Fruit fly (Drosophila melanogaster): ENCODE measurements around the gene Cyp4d2.
A peak's percentile ranks its signal among the peaks of the same experiment; 100 is the strongest.

Cyp4d2 gene

dm6 chrX:2136831-2137452, 38.9 kb upstream of the Cyp4d2 start (continued):
- TF ChIP-seq cad (GFP tag; optimal IDR thresholded peaks at IDR 0.05) (no peak), cwo (GFP tag; optimal IDR thresholded peaks at IDR 0.05) (peak; percentile 98), Dip2 (GFP tag; IDR thresholded peaks at IDR 0.05) (peak; percentile 85), CG31441 (GFP tag; IDR thresholded peaks at IDR 0.05) (peak; percentile 79), sc (optimal IDR thresholded peaks at IDR 0.05) (no peak), sc (GFP tag; optimal IDR thresholded peaks at IDR 0.05) (peak; percentile 100), H15 (GFP tag; IDR thresholded peaks at IDR 0.05) (peak; percentile 100), ap (GFP tag; IDR thresholded peaks at IDR 0.05) (peak; percentile 100), scrt (GFP tag; optimal IDR thresholded peaks at IDR 0.05) (peak; percentile 99), Hmx (GFP tag; optimal IDR thresholded peaks at IDR 0.05) (peak; percentile 98), Hr78 (GFP tag; optimal IDR thresholded peaks at IDR 0.05) (peak in 1 of 2 experiments; percentile 95), CG17359 (tag; optimal IDR thresholded peaks at IDR 0.05) (peak; percentile 100), en (GFP tag; optimal IDR thresholded peaks at IDR 0.05) (peak; percentile 100), CG15514 (GFP tag; optimal IDR thresholded peaks at IDR 0.05) (peak; percentile 96), Lhr (GFP tag; optimal IDR thresholded peaks at IDR 0.05) (peak; percentile 99), sug (tag; optimal IDR thresholded peaks at IDR 0.05) (peak; percentile 99), CG30403 (GFP tag; optimal IDR thresholded peaks at IDR 0.05) (peak; percentile 100), Dp (GFP tag; optimal IDR thresholded peaks at IDR 0.05) (peak; percentile 38), CG34422 (GFP tag; IDR thresholded peaks at IDR 0.05) (peak; percentile 100), CoRest (tag; optimal IDR thresholded peaks at IDR 0.05) (peak; percentile 100), NC2β (GFP tag; optimal IDR thresholded peaks at IDR 0.05) (peak; percentile 100), CG12219 (GFP tag; optimal IDR thresholded peaks at IDR 0.05) (peak; percentile 100), CG11696 (GFP tag; IDR thresholded peaks at IDR 0.05) (peak; percentile 99), dimm (GFP tag; IDR thresholded peaks at IDR 0.05) (peak; percentile 100), CG17328 (GFP tag; IDR thresholded peaks at IDR 0.05) (peak; percentile 100), CG2889 (GFP tag; IDR thresholded peaks at IDR 0.05) (peak; percentile 100), ewg (GFP tag; optimal IDR thresholded peaks at IDR 0.05) (peak; percentile 99), Myb (GFP tag; optimal IDR thresholded peaks at IDR 0.05) (peak; percentile 97), CG11723 (GFP tag; optimal IDR thresholded peaks at IDR 0.05) (peak; percentile 100), ttk (GFP tag; IDR thresholded peaks at IDR 0.05) (peak; percentile 100), Dad (GFP tag; optimal IDR thresholded peaks at IDR 0.05) (peak; percentile 100), ems (GFP tag; optimal IDR thresholded peaks at IDR 0.05) (peak; percentile 100), trem (tag; optimal IDR thresholded peaks at IDR 0.05) (peak; percentile 98), fd102C (GFP tag; optimal IDR thresholded peaks at IDR 0.05) (peak; percentile 100), da (GFP tag; optimal IDR thresholded peaks at IDR 0.05) (peak; percentile 99), CrebB (tag; optimal IDR thresholded peaks at IDR 0.05) (peak; percentile 100), kni (GFP tag; optimal IDR thresholded peaks at IDR 0.05) (peak; percentile 99), Sry-β (GFP tag; optimal IDR thresholded peaks at IDR 0.05) (peak; percentile 82), CG7987 (GFP tag; optimal IDR thresholded peaks at IDR 0.05) (peak; percentile 99), D19A (tag; optimal IDR thresholded peaks at IDR 0.05) (peak; percentile 98), CG14050 (GFP tag; IDR thresholded peaks at IDR 0.05) (peak; percentile 100), CG11398 (GFP tag; optimal IDR thresholded peaks at IDR 0.05) (peak; percentile 100), grn (GFP tag; optimal IDR thresholded peaks at IDR 0.05) (peak; percentile 96), CG1603 (tag; optimal IDR thresholded peaks at IDR 0.05) (peak; percentile 100), tx (GFP tag; optimal IDR thresholded peaks at IDR 0.05) (peak; percentile 100), unc-4 (GFP tag; IDR thresholded peaks at IDR 0.05; ENCODE audit: partially characterized antibody) (no peak), CG9876 (GFP tag; optimal IDR thresholded peaks at IDR 0.05) (peak; percentile 99), corto (GFP tag; optimal IDR thresholded peaks at IDR 0.05) (peak; percentile 99), hth (optimal IDR thresholded peaks at IDR 0.05) (no peak), HHEX (GFP tag; optimal IDR thresholded peaks at IDR 0.05) (peak; percentile 100)

All from whole organism, embryonic.